Fruit fly (Drosophila melanogaster) whole organism, embryonic: ENCODE measurements around the gene CG2652.

Experiments
- Adf1 ChIP-seq: fragments of 200-800 bp; sonication (Bioruptor generic); IDR thresholded peaks from 2 replicates; pipeline ENCODE4 v1.3.6; 2022; ENCODE audit warnings: missing biosample characterization, missing genetic modification characterization
- Atf3 ChIP-seq: fragments of 200-800 bp; sonication (Bioruptor generic); optimal IDR thresholded peaks from 3 replicates; lab custom pipeline; 2016; ENCODE audit warnings: missing biosample characterization, missing genetic modification characterization
- Bdp1 ChIP-seq: fragments of 200-800 bp; sonication (Bioruptor generic); optimal IDR thresholded peaks from 3 replicates; lab custom pipeline; 2016; ENCODE audit warnings: missing biosample characterization, missing genetic modification characterization
- CG11398 ChIP-seq: fragments of 200-800 bp; sonication (Bioruptor generic); optimal IDR thresholded peaks from 2 replicates; lab custom pipeline; 2016; ENCODE audit warnings: missing biosample characterization, missing genetic modification characterization
- CG11723 ChIP-seq: fragments of 200-800 bp; sonication (Bioruptor generic); optimal IDR thresholded peaks from 2 replicates; lab custom pipeline; 2017; ENCODE audit warnings: missing biosample characterization, mild to moderate bottlenecking, missing genetic modification characterization
- CG12391 ChIP-seq: fragments of 200-800 bp; sonication (Bioruptor generic); optimal IDR thresholded peaks from 3 replicates; lab custom pipeline; 2018; ENCODE audit warnings: missing biosample characterization, mild to moderate bottlenecking, missing genetic modification characterization, moderate library complexity
- CG15514 ChIP-seq: fragments of 200-800 bp; sonication (Bioruptor generic); optimal IDR thresholded peaks from 3 replicates; lab custom pipeline; 2017; ENCODE audit warnings: missing biosample characterization, missing genetic modification characterization, mild to moderate bottlenecking, moderate library complexity, missing genetic modification reagents
- CG17359 ChIP-seq: fragments of 200-800 bp; sonication (Bioruptor generic); optimal IDR thresholded peaks from 3 replicates; lab custom pipeline; 2018; ENCODE audit warnings: missing biosample characterization, mild to moderate bottlenecking, missing genetic modification characterization, moderate library complexity
- CG17385 ChIP-seq: fragments of 200-800 bp; sonication (Bioruptor generic); optimal IDR thresholded peaks from 3 replicates; lab custom pipeline; 2018; ENCODE audit warnings: missing biosample characterization, mild to moderate bottlenecking, missing genetic modification characterization
- CG17802 ChIP-seq: fragments of 200-800 bp; sonication (Bioruptor generic); optimal IDR thresholded peaks from 2 replicates; lab custom pipeline; 2018; ENCODE audit warnings: missing biosample characterization, mild to moderate bottlenecking, missing genetic modification characterization, moderate library complexity
- CG1792 ChIP-seq: fragments of 200-800 bp; sonication (Bioruptor generic); optimal IDR thresholded peaks from 2 replicates; lab custom pipeline; 2016; ENCODE audit warnings: missing biosample characterization, missing genetic modification characterization
- CG2116 ChIP-seq: fragments of 200-800 bp; sonication (Bioruptor generic); optimal IDR thresholded peaks from 3 replicates; lab custom pipeline; 2018; ENCODE audit warnings: missing biosample characterization, mild to moderate bottlenecking, missing genetic modification characterization
- CG32767 ChIP-seq: fragments of 200-800 bp; sonication (Bioruptor generic); IDR thresholded peaks from 2 replicates; pipeline ENCODE4 v1.3.6; 2022; ENCODE audit warnings: missing biosample characterization, missing genetic modification characterization
- CG4282 ChIP-seq: fragments of 200-800 bp; sonication (Bioruptor generic); optimal IDR thresholded peaks from 2 replicates; lab custom pipeline; 2016; ENCODE audit warnings: missing biosample characterization, missing genetic modification characterization
- CG7963 ChIP-seq: fragments of 200-800 bp; sonication (Bioruptor generic); IDR thresholded peaks from 3 replicates; pipeline ENCODE4 v1.3.6; 2022; ENCODE audit warnings: missing biosample characterization, missing genetic modification characterization; ENCODE audit not compliant: partially characterized antibody
- CG8388 ChIP-seq: fragments of 200-800 bp; sonication (Bioruptor generic); optimal IDR thresholded peaks from 2 replicates; lab custom pipeline; 2019; ENCODE audit warnings: missing biosample characterization, mild to moderate bottlenecking, missing genetic modification characterization, moderate library complexity
- CG9797 ChIP-seq: fragments of 200-800 bp; sonication (Bioruptor generic); optimal IDR thresholded peaks from 3 replicates; lab custom pipeline; 2018; ENCODE audit warnings: missing biosample characterization, mild to moderate bottlenecking, missing genetic modification characterization
- CG9932 ChIP-seq: fragments of 200-800 bp; sonication (Bioruptor generic); IDR thresholded peaks from 2 replicates; pipeline ENCODE4 v1.3.6; 2022; ENCODE audit warnings: missing biosample characterization, missing genetic modification characterization
- CkIIα-i1 ChIP-seq: fragments of 200-800 bp; sonication (Bioruptor generic); IDR thresholded peaks from 2 replicates; pipeline ENCODE4 v1.3.6; 2022; ENCODE audit warnings: missing biosample characterization, missing genetic modification characterization
- CrebB ChIP-seq: fragments of 200-800 bp; sonication (Bioruptor generic); optimal IDR thresholded peaks from 3 replicates; lab custom pipeline; 2018; ENCODE audit warnings: missing biosample characterization, mild to moderate bottlenecking, missing genetic modification characterization
- Doc2 ChIP-seq: fragments of 200-800 bp; sonication (Bioruptor generic); IDR thresholded peaks from 2 replicates; pipeline ENCODE4 v1.3.6; 2022; ENCODE audit warnings: missing biosample characterization, missing genetic modification characterization
- Dp ChIP-seq: fragments of 200-800 bp; sonication (Bioruptor generic); optimal IDR thresholded peaks from 2 replicates; lab custom pipeline; 2018; ENCODE audit warnings: missing biosample characterization, mild to moderate bottlenecking, missing genetic modification characterization, moderate library complexity
- Fer2 ChIP-seq: fragments of 200-800 bp; sonication (Bioruptor generic); optimal IDR thresholded peaks from 2 replicates; lab custom pipeline; 2018; ENCODE audit warnings: missing biosample characterization, mild to moderate bottlenecking, missing genetic modification characterization, moderate library complexity
- Hmx ChIP-seq: fragments of 200-800 bp; sonication (Bioruptor generic); optimal IDR thresholded peaks from 2 replicates; lab custom pipeline; 2016; ENCODE audit warnings: missing biosample characterization, missing genetic modification characterization
- Meics ChIP-seq: fragments of 200-800 bp; sonication (Bioruptor generic); optimal IDR thresholded peaks from 2 replicates; lab custom pipeline; 2017; ENCODE audit warnings: missing biosample characterization, mild to moderate bottlenecking, missing genetic modification characterization
- Mes4 ChIP-seq: fragments of 200-800 bp; sonication (Bioruptor generic); optimal IDR thresholded peaks from 2 replicates; lab custom pipeline; 2016; ENCODE audit warnings: missing biosample characterization, missing genetic modification characterization
- Nf-YA ChIP-seq: fragments of 200-800 bp; sonication (Bioruptor generic); IDR thresholded peaks from 2 replicates; pipeline ENCODE4 v1.3.6; 2022; ENCODE audit warnings: missing biosample characterization, missing genetic modification characterization
- Ptx1 ChIP-seq: fragments of 200-800 bp; sonication (Bioruptor generic); IDR thresholded peaks from 2 replicates; pipeline ENCODE4 v1.3.6; 2022; ENCODE audit warnings: missing biosample characterization, missing genetic modification characterization
- Sox102F ChIP-seq: fragments of 200-800 bp; sonication (Bioruptor generic); optimal IDR thresholded peaks from 2 replicates; lab custom pipeline; 2018; ENCODE audit warnings: missing biosample characterization, mild to moderate bottlenecking, missing genetic modification characterization, moderate library complexity
- amos ChIP-seq: fragments of 200-800 bp; sonication (Bioruptor generic); IDR thresholded peaks from 2 replicates; pipeline ENCODE4 v1.3.6; 2022; ENCODE audit warnings: missing biosample characterization, missing genetic modification characterization; ENCODE audit not compliant: partially characterized antibody
- ato ChIP-seq: fragments of 200-800 bp; sonication (Bioruptor generic); IDR thresholded peaks from 2 replicates; pipeline ENCODE4 v1.3.6; 2022; ENCODE audit warnings: missing biosample characterization, missing genetic modification characterization; ENCODE audit not compliant: partially characterized antibody
- btn ChIP-seq: fragments of 200-800 bp; sonication (Bioruptor generic); optimal IDR thresholded peaks from 2 replicates; lab custom pipeline; 2016; ENCODE audit warnings: missing biosample characterization, missing genetic modification characterization
- cas ChIP-seq: fragments of 200-800 bp; sonication (Bioruptor generic); IDR thresholded peaks from 2 replicates; pipeline ENCODE4 v1.3.6; 2022; ENCODE audit warnings: missing biosample characterization, missing genetic modification characterization
- cg ChIP-seq: fragments of 200-800 bp; sonication (Bioruptor generic); optimal IDR thresholded peaks from 3 replicates; lab custom pipeline; 2019; ENCODE audit warnings: missing biosample characterization, mild to moderate bottlenecking, missing genetic modification characterization, moderate library complexity
- jing ChIP-seq: fragments of 200-800 bp; sonication (Bioruptor generic); optimal IDR thresholded peaks from 2 replicates; lab custom pipeline; 2018; ENCODE audit warnings: missing biosample characterization, mild to moderate bottlenecking, missing genetic modification characterization
- ken ChIP-seq: fragments of 200-800 bp; sonication (Bioruptor generic); IDR thresholded peaks from 3 replicates; pipeline ENCODE4 v1.3.6; 2022; ENCODE audit warnings: missing biosample characterization, missing genetic modification characterization
- lab ChIP-seq: fragments of 200-800 bp; sonication (Bioruptor generic); optimal IDR thresholded peaks from 3 replicates; lab custom pipeline; 2017; ENCODE audit warnings: missing biosample characterization, missing genetic modification characterization, mild to moderate bottlenecking, moderate library complexity, missing genetic modification reagents
- luna ChIP-seq: fragments of 200-800 bp; sonication (Bioruptor generic); optimal IDR thresholded peaks from 2 replicates; lab custom pipeline; 2016; ENCODE audit warnings: missing biosample characterization, missing genetic modification characterization
- nerfin-2 ChIP-seq: fragments of 200-800 bp; sonication (Bioruptor generic); IDR thresholded peaks from 2 replicates; pipeline ENCODE4 v1.3.6; 2022; ENCODE audit warnings: missing biosample characterization, missing genetic modification characterization; ENCODE audit not compliant: partially characterized antibody
- oc ChIP-seq: fragments of 200-800 bp; sonication (Bioruptor generic); optimal IDR thresholded peaks from 2 replicates; lab custom pipeline; 2018; ENCODE audit warnings: missing biosample characterization, mild to moderate bottlenecking, missing genetic modification characterization, moderate library complexity
- pita ChIP-seq: fragments of 200-800 bp; sonication (Bioruptor generic); optimal IDR thresholded peaks from 2 replicates; lab custom pipeline; 2017; ENCODE audit warnings: missing biosample characterization, mild to moderate bottlenecking, missing genetic modification characterization
- pum ChIP-seq: fragments of 200-800 bp; sonication (Bioruptor generic); optimal IDR thresholded peaks from 2 replicates; lab custom pipeline; 2016; ENCODE audit warnings: missing biosample characterization, missing genetic modification characterization
- run ChIP-seq: fragments of 200-800 bp; sonication (Bioruptor generic); optimal IDR thresholded peaks from 3 replicates; lab custom pipeline; 2018; ENCODE audit warnings: missing biosample characterization, mild to moderate bottlenecking, missing genetic modification characterization
- shn ChIP-seq: fragments of 200-800 bp; sonication (Bioruptor generic); optimal IDR thresholded peaks from 3 replicates; lab custom pipeline; 2016; ENCODE audit warnings: missing biosample characterization, missing genetic modification characterization
- sima ChIP-seq: fragments of 200-800 bp; sonication (Bioruptor generic); optimal IDR thresholded peaks from 2 replicates; lab custom pipeline; 2016; ENCODE audit warnings: missing biosample characterization, missing genetic modification characterization
- ssp ChIP-seq: fragments of 200-800 bp; sonication (Bioruptor generic); IDR thresholded peaks from 2 replicates; pipeline ENCODE4 v1.3.6; 2022; ENCODE audit warnings: missing biosample characterization, missing genetic modification characterization
- toy ChIP-seq: fragments of 200-800 bp; sonication (Bioruptor generic); IDR thresholded peaks from 2 replicates; pipeline ENCODE4 v1.3.6; 2022; ENCODE audit warnings: missing biosample characterization, missing genetic modification characterization
- vvl ChIP-seq: fragments of 200-800 bp; sonication (Bioruptor generic); IDR thresholded peaks from 2 replicates; pipeline ENCODE4 v1.3.6; 2022; ENCODE audit warnings: missing biosample characterization, missing genetic modification characterization

Gene CG2652

DNA sequence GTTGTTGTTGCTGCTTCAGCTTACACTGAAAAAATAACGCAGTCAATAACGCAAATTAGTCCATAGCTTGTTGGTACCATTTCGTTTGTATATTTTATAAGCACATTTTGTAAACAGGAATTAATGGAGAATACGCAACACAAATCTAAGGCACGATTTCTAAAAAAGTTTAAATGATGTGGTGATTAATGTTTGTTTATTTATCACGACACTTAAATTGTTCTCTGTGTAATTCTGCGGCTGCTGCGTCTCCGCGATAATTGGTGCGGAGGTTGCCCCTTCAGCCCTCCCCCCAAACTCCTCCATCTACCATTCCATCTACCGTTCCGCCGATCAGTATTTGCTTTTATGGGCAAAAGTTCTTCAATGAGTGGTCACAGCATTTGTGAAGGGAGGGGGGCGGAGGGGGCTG is 35.3 kb downstream of the CG2652 start (continued):
- no peak for TF ChIP-seq sima (GFP tag; lab: Kevin White, UChicago)
- TF ChIP-seq CrebB (tag; lab: Kevin White, UChicago) = peak; percentile 59
- TF ChIP-seq Adf1 (GFP tag; lab: Robert Waterston, UW) = no peak; the same call in 1 of the 2 replicates
- peak; percentile 31 for TF ChIP-seq Bdp1 (GFP tag; lab: Kevin White, UChicago)
- no peak for TF ChIP-seq Hmx
- TF ChIP-seq btn = peak; percentile 20
- TF ChIP-seq CG15514 (GFP tag; lab: Kevin White, UChicago) = peak; percentile 40
- peak; percentile 36; the same call in 1 of the 2 replicates for TF ChIP-seq ssp (GFP tag; lab: Robert Waterston, UW)
- no peak for TF ChIP-seq CkIIα-i1 (GFP tag; lab: Robert Waterston, UW)
- peak; percentile 42 for TF ChIP-seq CG17385 (GFP tag; lab: Kevin White, UChicago)
- peak; percentile 45; the same call in 1 of the 3 replicates for TF ChIP-seq ken (GFP tag; lab: Robert Waterston, UW)
- TF ChIP-seq pita (GFP tag; lab: Kevin White, UChicago) = no peak
- TF ChIP-seq cas (GFP tag; lab: Robert Waterston, UW) = no peak
- no peak for TF ChIP-seq CG1792
- peak; percentile 25 for TF ChIP-seq jing (GFP tag; lab: Kevin White, UChicago)
- peak; percentile 64 for TF ChIP-seq vvl (GFP tag; lab: Robert Waterston, UW)
- TF ChIP-seq toy = no peak
- peak; percentile 75 for TF ChIP-seq lab (GFP tag; lab: Kevin White, UChicago)
- peak; percentile 50 for TF ChIP-seq CG8388 (GFP tag; lab: Kevin White, UChicago)
- no peak for TF ChIP-seq cg
- TF ChIP-seq CG9932 = peak; percentile 58
- peak; percentile 71 for TF ChIP-seq CG17359
- peak; percentile 54 for TF ChIP-seq Mes4
- no peak for TF ChIP-seq luna (GFP tag; lab: Kevin White, UChicago)
- TF ChIP-seq oc (tag; lab: Kevin White, UChicago) = peak; percentile 52
- no peak for TF ChIP-seq CG4282 (GFP tag; lab: Kevin White, UChicago)
- peak; percentile 50 for TF ChIP-seq pum (GFP tag; lab: Kevin White, UChicago)
- no peak for TF ChIP-seq amos (GFP tag; lab: Robert Waterston, UW)
- TF ChIP-seq Sox102F (GFP tag; lab: Kevin White, UChicago) = peak; percentile 72
- peak; percentile 53 for TF ChIP-seq run
- TF ChIP-seq CG2116 (GFP tag; lab: Kevin White, UChicago) = no peak
- peak; percentile 56 for TF ChIP-seq Meics
- TF ChIP-seq CG7963 (GFP tag; lab: Robert Waterston, UW) = no peak
- peak; percentile 68 for TF ChIP-seq Ptx1 (GFP tag; lab: Robert Waterston, UW)
- TF ChIP-seq Fer2 (tag; lab: Kevin White, UChicago) = peak; percentile 27
- TF ChIP-seq nerfin-2 (GFP tag; lab: Robert Waterston, UW) = no peak
- peak; percentile 47 for TF ChIP-seq shn
- no peak for TF ChIP-seq CG17802 (tag; lab: Kevin White, UChicago)
- no peak for TF ChIP-seq Nf-YA (GFP tag; lab: Robert Waterston, UW)
- TF ChIP-seq CG9797 (GFP tag; lab: Kevin White, UChicago) = no peak
- peak; percentile 58 for TF ChIP-seq CG12391 (tag; lab: Kevin White, UChicago)
- peak; percentile 7 for TF ChIP-seq CG11398 (GFP tag; lab: Kevin White, UChicago)
- TF ChIP-seq ato (GFP tag; lab: Robert Waterston, UW) = no peak
- TF ChIP-seq CG32767 (GFP tag; lab: Robert Waterston, UW) = peak; percentile 56
- no peak for TF ChIP-seq Doc2 (GFP tag; lab: Robert Waterston, UW)
- TF ChIP-seq Dp (GFP tag; lab: Kevin White, UChicago) = no peak
- TF ChIP-seq Atf3 (GFP tag; lab: Kevin White, UChicago) = no peak
- TF ChIP-seq CG11723 = peak; percentile 33
